Worm (Caenorhabditis elegans) whole organism, L1 larva: Measurements from ENCODE around the gene Y66H1A.5.

ENCODE experiments used
- Y116A8C.19 ChIP-seq: sonication (generic microtip); optimal IDR thresholded peaks from 2 replicates; lab custom pipeline; 2016; ENCODE audit warnings: missing compliant biosample characterization, missing genetic modification characterization, borderline replicate concordance
- egl-27 ChIP-seq, 2 experiments: fragments of 150-350 bp in 1 of 2; sonication (generic microtip); optimal IDR thresholded peaks; 3 replicates each; lab custom pipeline; 2017 to 2018; ENCODE audit warnings: missing biosample characterization in 2 of 2, missing genetic modification characterization in 2 of 2, missing genetic modification reagents in 2 of 2
- nhr-11 ChIP-seq: fragments of 150-350 bp; optimal IDR thresholded peaks from 2 replicates; lab custom pipeline; 2014; ENCODE audit warnings: missing biosample characterization, missing genetic modification characterization
- skn-1 ChIP-seq: fragments of 150-350 bp; optimal IDR thresholded peaks from 2 replicates; lab custom pipeline; 2014; ENCODE audit warnings: missing biosample characterization, missing genetic modification characterization

ce11 chrIV:440509-440908 lies 11.6 kb upstream of the Y66H1A.5 start, which contains the start of gene hum-8:
- TF ChIP-seq nhr-11 = no peak
- no peak for TF ChIP-seq egl-27 (tag; optimal IDR thresholded peaks at IDR 0.05; lab: Kevin White, UChicago)
- TF ChIP-seq skn-1 (tag; lab: Kevin White, UChicago) = no peak
- no peak for TF ChIP-seq Y116A8C.19 (tag; lab: Kevin White, UChicago)
